Worm (Caenorhabditis elegans): ENCODE data around the gene nspd-9.

Gene nspd-9

DNA sequence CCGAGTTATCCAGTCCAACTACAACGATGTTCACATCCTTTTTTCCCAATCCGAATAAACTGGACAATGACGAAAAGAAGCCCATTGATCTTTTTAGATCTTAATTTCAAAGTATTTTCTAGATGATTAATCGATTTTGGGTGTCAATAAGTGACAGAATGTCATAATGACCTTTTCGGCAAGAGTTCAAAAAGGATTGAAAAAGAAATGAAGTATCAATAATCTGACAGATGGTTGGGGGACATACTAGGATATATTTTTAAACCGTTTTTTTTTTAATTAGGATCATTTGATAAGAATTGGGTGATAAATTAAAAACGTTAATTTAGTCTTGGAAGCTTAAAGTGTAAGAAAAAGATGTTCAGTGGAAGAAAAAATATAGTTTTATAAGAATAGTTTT lies 15.4 kb downstream of the nspd-9 start, which contains the start of gene arl-6:
TSS of gene arl-6 (minus strand) at position 101 of the 400 bp plus-strand sequence.
- TF ChIP-seq nhr-76 (tag; optimal IDR thresholded peaks at IDR 0.05) (no peak), nhr-12 (tag; optimal IDR thresholded peaks at IDR 0.05) (no peak), fkh-10 (GFP tag; optimal IDR thresholded peaks at IDR 0.05) (no peak), fkh-2 (tag; optimal IDR thresholded peaks at IDR 0.05) (no peak), ceh-9 (tag; optimal IDR thresholded peaks at IDR 0.05) (no peak), eor-1 (tag; optimal IDR thresholded peaks at IDR 0.05) (no peak), tbx-2 (tag; optimal IDR thresholded peaks at IDR 0.05) (no peak), nhr-11 (tag; optimal IDR thresholded peaks at IDR 0.05) (no peak)

DNA sequence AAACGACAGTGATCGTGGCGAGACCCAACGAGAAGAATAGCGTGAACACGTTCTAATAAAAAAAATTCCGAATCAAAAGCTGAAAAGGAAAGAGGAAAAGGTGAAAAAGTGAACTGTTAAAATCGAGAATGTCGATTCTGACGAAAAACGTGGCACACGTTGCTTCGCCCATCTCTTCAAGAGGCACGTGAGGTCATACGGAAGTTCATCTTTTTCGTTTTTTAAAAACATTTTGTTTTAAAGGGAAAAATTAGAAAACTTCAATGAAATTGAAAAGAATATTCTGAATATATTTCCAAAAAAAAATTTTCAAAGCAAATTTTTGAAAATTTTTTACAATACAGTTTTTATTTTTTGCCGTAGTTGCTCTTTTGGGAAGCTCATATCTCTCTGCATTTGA lies 18.9 kb downstream of the nspd-9 start, which contains the start of gene C38D4.7:
TSS of gene C38D4.7 (minus strand) at position 101 of the 400 bp plus-strand sequence.
- TF ChIP-seq nhr-23 (tag; optimal IDR thresholded peaks at IDR 0.05) (no peak), lin-39 (tag; optimal IDR thresholded peaks at IDR 0.05) (no peak), eor-1 (tag; optimal IDR thresholded peaks at IDR 0.05) (no peak), elt-2 (tag; optimal IDR thresholded peaks at IDR 0.05) (no peak)

DNA sequence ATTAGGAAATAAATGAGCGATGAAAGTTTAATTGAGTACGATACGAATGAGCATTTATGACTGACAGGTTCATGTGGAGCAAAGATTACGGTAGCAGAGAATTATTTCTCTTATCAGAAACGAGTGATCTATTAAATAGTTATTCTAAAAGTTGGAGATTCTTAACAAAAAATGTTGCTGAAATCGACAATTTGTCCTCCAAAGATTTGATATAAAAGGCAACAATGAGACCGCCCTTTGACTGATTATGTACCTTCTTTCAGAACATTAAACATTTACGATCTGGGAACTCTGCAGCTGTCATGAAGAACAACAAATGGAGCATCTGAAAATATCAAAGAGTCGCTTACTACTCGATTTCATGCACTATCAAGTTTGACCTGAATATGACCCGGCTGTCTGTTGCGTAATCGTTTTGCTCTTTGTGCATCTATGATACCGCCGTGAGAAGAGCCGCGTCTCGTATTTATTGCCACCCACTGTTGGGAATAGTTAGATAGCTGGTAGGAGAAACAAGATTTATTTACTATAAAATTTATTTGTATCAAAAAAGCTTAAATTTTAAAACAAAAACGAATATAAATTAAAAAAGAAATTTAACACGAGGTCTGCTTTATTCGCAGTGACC lies 20.5 kb downstream of the nspd-9 start, which contains the start of gene pal-1:
TSS of gene pal-1 (minus strand) at position 51 of the 628 bp plus-strand sequence.
- TF ChIP-seq mml-1 (tag; optimal IDR thresholded peaks at IDR 0.05) (no peak), daf-12 (tag; optimal IDR thresholded peaks at IDR 0.05) (no peak)

DNA sequence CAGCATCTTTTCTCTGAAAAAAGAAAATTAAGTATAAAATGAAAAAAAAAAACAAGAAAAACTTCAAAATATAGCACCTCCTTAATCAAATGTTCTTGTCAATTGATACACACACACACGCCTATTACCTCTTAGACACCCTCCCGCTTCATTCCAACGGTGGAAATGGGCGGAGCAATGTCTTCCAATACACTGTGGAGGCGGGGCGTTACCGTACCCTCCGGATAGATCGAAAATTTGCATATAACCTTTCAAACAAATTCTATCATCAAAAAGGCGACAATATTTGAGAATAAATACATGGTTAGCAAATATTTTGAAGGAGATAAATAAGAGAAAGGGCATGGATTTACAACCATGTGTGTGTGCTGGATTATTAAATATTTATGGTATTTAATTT lies 22.0 kb downstream of the nspd-9 start:
- TF ChIP-seq unc-62 (GFP tag; optimal IDR thresholded peaks at IDR 0.05) (no peak), nfya-1 (tag; optimal IDR thresholded peaks at IDR 0.05; ENCODE audit: insufficient read depth) (peak; percentile 98)

DNA sequence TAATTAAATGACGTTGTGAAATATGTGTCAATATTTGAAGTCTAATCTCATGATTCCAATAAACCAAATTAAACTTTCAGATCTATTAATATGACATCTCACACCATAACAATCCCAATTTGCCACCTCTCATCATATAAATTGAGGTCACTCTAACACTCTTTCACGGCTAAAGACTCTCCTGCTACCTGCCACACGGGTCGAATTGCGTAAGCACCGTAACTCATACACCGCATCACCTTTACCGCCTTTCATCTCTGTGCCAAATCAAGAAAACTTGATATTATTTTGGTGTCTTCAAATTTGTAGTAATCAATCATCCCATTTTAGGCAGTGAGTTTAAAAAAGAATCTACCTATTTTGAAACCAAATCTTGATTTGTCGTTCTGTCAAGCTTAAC lies 23.8 kb downstream of the nspd-9 start:
- TF ChIP-seq sea-2 (GFP tag; optimal IDR thresholded peaks at IDR 0.05) (no peak), skn-1 (tag; optimal IDR thresholded peaks at IDR 0.05) (no peak), ama-1 (optimal IDR thresholded peaks at IDR 0.05) (no peak), daf-12 (tag; optimal IDR thresholded peaks at IDR 0.05) (no peak), ceh-28 (tag; optimal IDR thresholded peaks at IDR 0.05) (no peak), mml-1 (tag; optimal IDR thresholded peaks at IDR 0.05) (no peak), unc-62 (GFP tag; optimal IDR thresholded peaks at IDR 0.05) (no peak), fkh-10 (GFP tag; optimal IDR thresholded peaks at IDR 0.05) (no peak), nhr-76 (tag; optimal IDR thresholded peaks at IDR 0.05) (no peak), elt-3 (tag; optimal IDR thresholded peaks at IDR 0.05) (no peak), nhr-237 (tag; optimal IDR thresholded peaks at IDR 0.05) (no peak), ztf-11 (tag; optimal IDR thresholded peaks at IDR 0.05) (no peak), ZK546.5 (tag; optimal IDR thresholded peaks at IDR 0.05) (no peak), hmg-11 (tag; optimal IDR thresholded peaks at IDR 0.05) (no peak), ceh-9 (tag; optimal IDR thresholded peaks at IDR 0.05) (no peak), unc-39 (tag; optimal IDR thresholded peaks at IDR 0.05) (no peak), aly-2 (tag; optimal IDR thresholded peaks at IDR 0.05) (no peak), jun-1 (tag; optimal IDR thresholded peaks at IDR 0.05) (no peak), nhr-28 (tag; optimal IDR thresholded peaks at IDR 0.05) (no peak), nhr-11 (tag; optimal IDR thresholded peaks at IDR 0.05) (no peak)

DNA sequence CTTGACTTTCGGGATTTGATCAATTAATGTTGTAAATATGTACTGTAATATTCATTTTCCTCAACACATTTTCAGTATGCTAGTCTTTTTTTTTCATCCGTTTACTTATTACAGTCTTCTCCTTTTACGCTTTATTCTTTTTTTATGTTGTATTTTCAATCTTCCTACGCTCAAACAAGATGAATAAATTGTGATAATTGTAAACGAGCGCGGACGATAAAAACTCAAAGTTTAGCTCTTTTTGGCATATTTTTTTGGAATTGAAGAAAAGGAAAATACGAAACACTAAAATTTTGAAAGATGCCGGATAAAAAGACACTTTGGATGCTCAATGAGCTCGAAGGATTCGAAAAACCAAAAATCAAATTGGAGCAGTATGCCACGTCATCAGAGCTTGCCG lies 27.4 kb downstream of the nspd-9 start, which contains the start of gene metl-5:
TSS of gene metl-5 (plus strand) at position 301 of the 400 bp plus-strand sequence.
- TF ChIP-seq nhr-237 (tag; optimal IDR thresholded peaks at IDR 0.05) (no peak), snpc-4 (tag; optimal IDR thresholded peaks at IDR 0.05) (no peak), skn-1 (tag; optimal IDR thresholded peaks at IDR 0.05) (no peak), jun-1 (tag; optimal IDR thresholded peaks at IDR 0.05) (no peak), elt-3 (tag; optimal IDR thresholded peaks at IDR 0.05) (no peak), nhr-23 (tag; optimal IDR thresholded peaks at IDR 0.05) (no peak), tbx-2 (tag; optimal IDR thresholded peaks at IDR 0.05) (no peak), ama-1 (optimal IDR thresholded peaks at IDR 0.05) (no peak), egl-5 (tag; optimal IDR thresholded peaks at IDR 0.05) (no peak), nhr-28 (tag; optimal IDR thresholded peaks at IDR 0.05) (no peak)

All from whole organism, L3 larva.